Worm (Caenorhabditis elegans) whole organism, young adult: ENCODE data around the gene ZK262.20.
A peak's percentile ranks its signal among the peaks of the same experiment; 100 is the strongest.

Experiments
- B0019.2 ChIP-seq: fragments of 200-800 bp; sonication (Bioruptor generic); conservative IDR thresholded peaks from 2 replicates; pipeline ENCODE4 v1.3.6; 2022; ENCODE audit warnings: missing genetic modification reagents, missing genetic modification characterization, missing compliant biosample characterization
- C06A6.2 ChIP-seq: fragments of 200-800 bp; sonication (Bioruptor generic); conservative IDR thresholded peaks from 2 replicates; pipeline ENCODE4 v1.3.6; 2022; ENCODE audit warnings: missing genetic modification characterization, missing compliant biosample characterization
- C17E4.6 ChIP-seq: fragments of 200-800 bp; sonication (Bioruptor generic); IDR thresholded peaks from 2 replicates; pipeline ENCODE4 v1.3.6; 2022; ENCODE audit warnings: missing genetic modification reagents, missing genetic modification characterization, missing compliant biosample characterization
- F22D6.2 ChIP-seq: sonication (generic microtip); optimal IDR thresholded peaks from 2 replicates; lab custom pipeline; 2016; ENCODE audit warnings: mild to moderate bottlenecking, missing genetic modification characterization, missing compliant biosample characterization
- F23B12.7 ChIP-seq: sonication (generic microtip); optimal IDR thresholded peaks from 2 replicates; lab custom pipeline; 2017; ENCODE audit warnings: missing genetic modification characterization, mild to moderate bottlenecking, missing compliant biosample characterization, antibody characterized with exemption, moderate library complexity; ENCODE audit not compliant: insufficient read depth
- F49E8.2 ChIP-seq: sonication (generic microtip); optimal IDR thresholded peaks from 3 replicates; lab custom pipeline; 2017; ENCODE audit warnings: missing genetic modification characterization, mild to moderate bottlenecking, missing compliant biosample characterization, antibody characterized with exemption, moderate library complexity; ENCODE audit not compliant: insufficient read depth
- K11D2.4 ChIP-seq: fragments of 200-800 bp; sonication (Bioruptor generic); IDR thresholded peaks from 2 replicates; pipeline ENCODE4 v1.3.6; 2022; ENCODE audit warnings: missing genetic modification reagents, missing genetic modification characterization, missing compliant biosample characterization
- T26A5.8 ChIP-seq: sonication (generic microtip); optimal IDR thresholded peaks from 2 replicates; lab custom pipeline; 2016; ENCODE audit warnings: missing genetic modification characterization, missing compliant biosample characterization
- Y53G8AR.9 ChIP-seq: fragments of 200-800 bp; sonication (Bioruptor generic); conservative IDR thresholded peaks from 2 replicates; pipeline ENCODE4 v1.3.6; 2022; ENCODE audit warnings: missing genetic modification reagents, missing genetic modification characterization, missing compliant biosample characterization
- Y67H2A.10 ChIP-seq: fragments of 200-800 bp; sonication (Bioruptor generic); conservative IDR thresholded peaks from 2 replicates; pipeline ENCODE4 v1.3.6; 2022; ENCODE audit warnings: missing genetic modification reagents, missing genetic modification characterization, missing compliant biosample characterization
- Y95B8A.8 ChIP-seq: fragments of 200-800 bp; sonication (Bioruptor generic); IDR thresholded peaks from 2 replicates; pipeline ENCODE4 v1.3.6; 2022; ENCODE audit warnings: missing genetic modification reagents, missing genetic modification characterization, missing compliant biosample characterization
- ama-1 ChIP-seq, 3 experiments: fragments of 150-350 bp in 1 of 3; sonication (generic microtip) in 2 of 3; optimal IDR thresholded peaks; 2 replicates each; lab custom pipeline; 2014 to 2018; ENCODE audit warnings: missing biosample characterization in 2 of 3, missing genetic modification characterization in 2 of 3, missing genetic modification reagents in 2 of 3
- aptf-2 ChIP-seq: fragments of 200-800 bp; sonication (Bioruptor generic); conservative IDR thresholded peaks from 2 replicates; pipeline ENCODE4 v1.3.6; 2022; ENCODE audit warnings: missing genetic modification reagents, missing genetic modification characterization, missing compliant biosample characterization
- aptf-3 ChIP-seq: fragments of 200-800 bp; sonication (Bioruptor generic); IDR thresholded peaks from 2 replicates; pipeline ENCODE4 v1.3.6; 2022; ENCODE audit warnings: missing genetic modification characterization, missing compliant biosample characterization
- cebp-1 ChIP-seq, 2 experiments: fragments of 200-800 bp in 1 of 2; sonication (Bioruptor generic) in 1 of 2; sonication (generic microtip) in 1 of 2; IDR thresholded peaks in 1 of 2; optimal IDR thresholded peaks in 1 of 2; 2 replicates each; pipeline versions ENCODE4 v1.3.6 to Lab custom; 2017 to 2022; ENCODE audit warnings: missing compliant biosample characterization in 2 of 2, missing genetic modification characterization in 2 of 2, mild to moderate bottlenecking in 1 of 2, missing genetic modification reagents in 1 of 2, moderate library complexity in 1 of 2
- cebp-2 ChIP-seq: fragments of 200-800 bp; sonication (Bioruptor generic); IDR thresholded peaks from 2 replicates; pipeline ENCODE4 v1.3.6; 2022; ENCODE audit warnings: missing genetic modification characterization, missing compliant biosample characterization
- ceh-79 ChIP-seq: sonication (generic microtip); optimal IDR thresholded peaks from 2 replicates; lab custom pipeline; 2017; ENCODE audit warnings: mild to moderate bottlenecking, missing genetic modification characterization, missing compliant biosample characterization
- chd-7 ChIP-seq: sonication (generic microtip); optimal IDR thresholded peaks from 2 replicates; lab custom pipeline; 2016; ENCODE audit warnings: mild to moderate bottlenecking, missing genetic modification characterization, moderate library complexity, missing compliant biosample characterization
- dox-1 ChIP-seq: fragments of 200-800 bp; sonication (Bioruptor generic); IDR thresholded peaks from 2 replicates; pipeline ENCODE4 v1.3.6; 2022; ENCODE audit warnings: missing genetic modification reagents, missing genetic modification characterization, missing compliant biosample characterization
- dpl-1 ChIP-seq: fragments of 150-350 bp; optimal IDR thresholded peaks from 2 replicates; lab custom pipeline; 2014; ENCODE audit warnings: missing biosample characterization, missing genetic modification reagents, missing genetic modification characterization
- egl-44 ChIP-seq: fragments of 200-800 bp; sonication (Bioruptor generic); IDR thresholded peaks from 2 replicates; pipeline ENCODE4 v1.3.6; 2022; ENCODE audit warnings: missing genetic modification reagents, missing genetic modification characterization, missing compliant biosample characterization
- ekl-4 ChIP-seq: fragments of 200-800 bp; sonication (Bioruptor generic); IDR thresholded peaks from 2 replicates; pipeline ENCODE4 v1.3.6; 2022; ENCODE audit warnings: missing genetic modification reagents, missing genetic modification characterization, missing compliant biosample characterization
- him-1 ChIP-seq: sonication (generic microtip); optimal IDR thresholded peaks from 2 replicates; lab custom pipeline; 2016; ENCODE audit warnings: missing genotype, missing genetic modification reagents, missing genetic modification characterization, missing compliant biosample characterization
- hlh-12 ChIP-seq: sonication (generic microtip); optimal IDR thresholded peaks from 2 replicates; lab custom pipeline; 2016; ENCODE audit warnings: missing genetic modification characterization, missing compliant biosample characterization
- lin-26 ChIP-seq: fragments of 200-800 bp; sonication (Bioruptor generic); IDR thresholded peaks from 2 replicates; pipeline ENCODE4 v1.3.6; 2022; ENCODE audit warnings: missing genetic modification reagents, missing genetic modification characterization, missing compliant biosample characterization
- lin-35 ChIP-seq, 3 experiments: fragments of 150-350 bp in 2 of 3; sonication (generic microtip) in 1 of 3; optimal IDR thresholded peaks; 2 replicates each; lab custom pipeline; 2014 to 2018; ENCODE audit warnings: missing biosample characterization in 3 of 3, missing genetic modification characterization in 3 of 3, missing genetic modification reagents in 3 of 3
- lin-54 ChIP-seq: fragments of 200-800 bp; sonication (Bioruptor generic); optimal IDR thresholded peaks from 2 replicates; lab custom pipeline; 2018; ENCODE audit warnings: mild to moderate bottlenecking, missing genetic modification characterization, missing compliant biosample characterization
- lir-1 ChIP-seq: fragments of 200-800 bp; sonication (Bioruptor generic); conservative IDR thresholded peaks from 2 replicates; pipeline ENCODE4 v1.3.6; 2022; ENCODE audit warnings: missing genetic modification reagents, missing genetic modification characterization, missing compliant biosample characterization
- lsy-27 ChIP-seq: sonication (generic microtip); optimal IDR thresholded peaks from 2 replicates; lab custom pipeline; 2017; ENCODE audit warnings: missing genetic modification characterization, mild to moderate bottlenecking, missing compliant biosample characterization, antibody characterized with exemption, missing genotype, borderline replicate concordance; ENCODE audit not compliant: insufficient read depth
- mel-28 ChIP-seq: sonication (generic microtip); optimal IDR thresholded peaks from 2 replicates; lab custom pipeline; 2016; ENCODE audit warnings: borderline replicate concordance, mild to moderate bottlenecking, missing genetic modification characterization, missing compliant biosample characterization
- nfya-1 ChIP-seq: sonication (generic microtip); optimal IDR thresholded peaks from 2 replicates; lab custom pipeline; 2017; ENCODE audit warnings: antibody characterized with exemption, missing compliant biosample characterization, missing genetic modification characterization, borderline replicate concordance; ENCODE audit not compliant: insufficient read depth
- nhr-120 ChIP-seq: fragments of 200-800 bp; sonication (Bioruptor generic); IDR thresholded peaks from 2 replicates; pipeline ENCODE4 v1.3.6; 2022; ENCODE audit warnings: missing genetic modification characterization, missing compliant biosample characterization
- nhr-80 ChIP-seq: sonication (generic microtip); optimal IDR thresholded peaks from 2 replicates; lab custom pipeline; 2016; ENCODE audit warnings: missing genetic modification characterization, missing compliant biosample characterization
- rcor-1 ChIP-seq: fragments of 200-800 bp; sonication (Bioruptor generic); IDR thresholded peaks from 2 replicates; pipeline ENCODE4 v1.3.6; 2022; ENCODE audit warnings: missing genetic modification reagents, missing genetic modification characterization, missing compliant biosample characterization
- rec-8 ChIP-seq, 2 experiments: sonication (generic microtip); optimal IDR thresholded peaks; 2 replicates each; lab custom pipeline; 2016; ENCODE audit warnings: mild to moderate bottlenecking in 2 of 2, missing genetic modification characterization in 2 of 2, missing genetic modification reagents in 2 of 2, missing genotype in 2 of 2, missing biosample characterization in 1 of 2, missing compliant biosample characterization in 1 of 2, moderate library complexity in 1 of 2
- repo-1 ChIP-seq: sonication (generic microtip); optimal IDR thresholded peaks from 2 replicates; lab custom pipeline; 2017; ENCODE audit warnings: mild to moderate bottlenecking, missing genetic modification characterization, missing compliant biosample characterization
- rpc-1 ChIP-seq, 2 experiments: fragments of 150-350 bp in 1 of 2; sonication (generic microtip) in 1 of 2; optimal IDR thresholded peaks; 2 replicates each; lab custom pipeline; 2014 to 2018; ENCODE audit warnings: missing biosample characterization in 1 of 2, missing genetic modification characterization in 1 of 2, missing genetic modification reagents in 1 of 2, missing genotype in 1 of 2
- sdz-38 ChIP-seq: sonication (generic microtip); optimal IDR thresholded peaks from 2 replicates; lab custom pipeline; 2016; ENCODE audit warnings: missing genotype, missing genetic modification characterization, missing compliant biosample characterization
- snpc-1.1 ChIP-seq: sonication (generic microtip); optimal IDR thresholded peaks from 2 replicates; lab custom pipeline; 2017; ENCODE audit warnings: missing genetic modification characterization, mild to moderate bottlenecking, missing compliant biosample characterization, antibody characterized with exemption, moderate library complexity, missing genotype, missing genetic modification reagents; ENCODE audit not compliant: insufficient read depth
- snpc-1.3 ChIP-seq: sonication (generic microtip); optimal IDR thresholded peaks from 2 replicates; lab custom pipeline; 2017; ENCODE audit warnings: missing genetic modification characterization, mild to moderate bottlenecking, missing compliant biosample characterization, antibody characterized with exemption, moderate library complexity, missing genotype, missing genetic modification reagents; ENCODE audit not compliant: insufficient read depth
- somi-1 ChIP-seq: fragments of 200-800 bp; sonication (Bioruptor generic); optimal IDR thresholded peaks from 2 replicates; lab custom pipeline; 2018; ENCODE audit warnings: mild to moderate bottlenecking, missing genetic modification characterization, missing compliant biosample characterization
- sptf-2 ChIP-seq: fragments of 200-800 bp; sonication (Bioruptor generic); optimal IDR thresholded peaks from 2 replicates; lab custom pipeline; 2018; ENCODE audit warnings: mild to moderate bottlenecking, missing genetic modification characterization, missing compliant biosample characterization
- tbp1 ChIP-seq: fragments of 200-800 bp; sonication (Bioruptor generic); optimal IDR thresholded peaks from 2 replicates; lab custom pipeline; 2018; ENCODE audit warnings: mild to moderate bottlenecking, missing genetic modification characterization, missing compliant biosample characterization
- unc-62 ChIP-seq: fragments of 150-350 bp; optimal IDR thresholded peaks from 2 replicates; lab custom pipeline; 2014; ENCODE audit warnings: missing biosample characterization, missing genetic modification reagents, missing genetic modification characterization
- ztf-18 ChIP-seq: sonication (generic microtip); optimal IDR thresholded peaks from 2 replicates; lab custom pipeline; 2016; ENCODE audit warnings: missing genotype, mild to moderate bottlenecking, missing genetic modification characterization, missing compliant biosample characterization
- ztf-3 ChIP-seq: fragments of 200-800 bp; sonication (Bioruptor generic); optimal IDR thresholded peaks from 2 replicates; lab custom pipeline; 2018; ENCODE audit warnings: mild to moderate bottlenecking, missing genetic modification characterization, missing compliant biosample characterization

Gene ZK262.20

DNA sequence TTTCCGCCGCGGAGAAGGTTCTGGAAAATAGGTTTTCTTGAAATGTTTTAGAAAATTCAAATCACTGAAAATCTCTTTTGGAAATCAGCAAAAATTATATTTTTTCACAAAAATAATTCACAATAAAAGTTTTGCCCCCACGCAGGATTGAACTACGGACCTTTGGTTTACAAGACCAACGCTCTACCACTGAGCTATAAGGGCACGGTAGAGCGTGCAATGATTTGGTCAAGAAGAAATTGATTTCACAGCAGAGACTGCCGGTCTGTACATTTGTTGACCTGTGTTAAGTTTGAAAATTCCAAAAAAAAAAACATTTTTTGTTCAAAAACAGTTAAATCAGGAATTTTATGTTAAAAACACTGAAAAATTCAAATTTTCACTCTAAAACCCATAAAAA, 22.5 kb downstream of the ZK262.20 start (continued):
- no peak for TF ChIP-seq cebp-2 (GFP tag; lab: Robert Waterston, UW)
- TF ChIP-seq dpl-1 (GFP tag; lab: Kevin White, UChicago), result no peak
- TF ChIP-seq lin-35 (GFP tag; optimal IDR thresholded peaks at IDR 0.05; lab: Kevin White, UChicago), result peak in 1 of 3 experiments; percentile 56
- TF ChIP-seq snpc-1.3, result peak; percentile 79
- no peak for TF ChIP-seq nhr-120 (GFP tag; lab: Robert Waterston, UW)
- no peak for TF ChIP-seq ama-1 (optimal IDR thresholded peaks at IDR 0.05; lab: Kevin White, UChicago)
- TF ChIP-seq ama-1 (GFP tag; optimal IDR thresholded peaks at IDR 0.05; lab: Kevin White, UChicago), result peak in 1 of 2 experiments; percentile 31
- peak; percentile 54; the same call in 1 of the 2 replicates for TF ChIP-seq C17E4.6 (GFP tag; lab: Robert Waterston, UW)
- TF ChIP-seq sdz-38 (tag; lab: Kevin White, UChicago), result no peak
- peak; percentile 35; the same call in 1 of the 2 replicates for TF ChIP-seq ekl-4
- no peak for TF ChIP-seq chd-7 (tag; lab: Kevin White, UChicago)
- no peak for TF ChIP-seq Y67H2A.10
- TF ChIP-seq Y95B8A.8 (GFP tag; lab: Robert Waterston, UW), result no peak
- TF ChIP-seq rcor-1 (GFP tag; lab: Robert Waterston, UW), result peak; percentile 28; the same call in 1 of the 2 replicates
- TF ChIP-seq snpc-1.1 (tag; lab: Kevin White, UChicago), result peak; percentile 44
- peak; percentile 2 for TF ChIP-seq nhr-80 (tag; lab: Kevin White, UChicago)
- TF ChIP-seq sptf-2 (GFP tag; lab: Kevin White, UChicago), result no peak
- no peak for TF ChIP-seq ceh-79
- no peak for TF ChIP-seq mel-28 (tag; lab: Kevin White, UChicago)
- TF ChIP-seq nfya-1, result no peak
- peak; percentile 25 for TF ChIP-seq T26A5.8 (tag; lab: Kevin White, UChicago)
- no peak for TF ChIP-seq C06A6.2 (GFP tag; lab: Robert Waterston, UW)
- peak; percentile 50 for TF ChIP-seq F49E8.2 (tag; lab: Kevin White, UChicago)
- TF ChIP-seq F23B12.7 (tag; lab: Kevin White, UChicago), result peak; percentile 23
- peak; percentile 38; the same call in 1 of the 2 replicates for TF ChIP-seq Y53G8AR.9 (GFP tag; lab: Robert Waterston, UW)
- TF ChIP-seq lin-26 (GFP tag; lab: Robert Waterston, UW), result peak; percentile 79
- no peak for TF ChIP-seq egl-44 (GFP tag; lab: Robert Waterston, UW)
- TF ChIP-seq ztf-18 (tag; lab: Kevin White, UChicago), result peak; percentile 66
- TF ChIP-seq rpc-1 (optimal IDR thresholded peaks at IDR 0.05; lab: Kevin White, UChicago), result peak; percentile 82
- peak; percentile 94 for TF ChIP-seq rpc-1 (tag; optimal IDR thresholded peaks at IDR 0.05; lab: Kevin White, UChicago)
- no peak for TF ChIP-seq unc-62 (GFP tag; lab: Kevin White, UChicago)
- TF ChIP-seq hlh-12, result peak; percentile 11
- no peak for TF ChIP-seq aptf-2 (GFP tag; lab: Robert Waterston, UW)
- no peak for TF ChIP-seq somi-1 (GFP tag; lab: Kevin White, UChicago)
- no peak for TF ChIP-seq F22D6.2
- TF ChIP-seq cebp-1 (GFP tag; IDR thresholded peaks at IDR 0.05; lab: Robert Waterston, UW), result no peak
- TF ChIP-seq cebp-1 (tag; optimal IDR thresholded peaks at IDR 0.05; lab: Kevin White, UChicago), result peak; percentile 47
- peak; percentile 19 for TF ChIP-seq lin-54
- no peak for TF ChIP-seq aptf-3 (GFP tag; lab: Robert Waterston, UW)
- TF ChIP-seq lsy-27, result no peak
- TF ChIP-seq ztf-3 (GFP tag; lab: Kevin White, UChicago), result no peak
- peak; percentile 51; the same call in 1 of the 2 replicates for TF ChIP-seq dox-1
- peak; percentile 70 for TF ChIP-seq him-1 (tag; lab: Kevin White, UChicago)
- no peak for TF ChIP-seq K11D2.4 (GFP tag; lab: Robert Waterston, UW)
- TF ChIP-seq rec-8 (tag; optimal IDR thresholded peaks at IDR 0.05; lab: Kevin White, UChicago), result peak in 1 of 2 experiments; percentile 33
- no peak for TF ChIP-seq B0019.2
- no peak for TF ChIP-seq lir-1
- TF ChIP-seq repo-1 (tag; lab: Kevin White, UChicago), result no peak
- TF ChIP-seq tbp1 (GFP tag; lab: Kevin White, UChicago), result peak; percentile 92
